Worm (Caenorhabditis elegans) whole organism, late embryonic: Measurements from ENCODE around the gene Y51B9A.7.

Experiments used
- C08G9.2 ChIP-seq: sonication (generic microtip); optimal IDR thresholded peaks from 2 replicates; lab custom pipeline; 2016; ENCODE audit warnings: mild to moderate bottlenecking, missing genetic modification characterization, moderate library complexity, missing compliant biosample characterization
- ama-1 ChIP-seq: fragments of 150-350 bp; optimal IDR thresholded peaks from 2 replicates; lab custom pipeline; 2014
- ceh-6 ChIP-seq: fragments of 200-800 bp; sonication (Bioruptor generic); optimal IDR thresholded peaks from 2 replicates; lab custom pipeline; 2018; ENCODE audit warnings: mild to moderate bottlenecking, missing genetic modification characterization, missing compliant biosample characterization
- gmeb-2 ChIP-seq: sonication (generic microtip); optimal IDR thresholded peaks from 2 replicates; lab custom pipeline; 2016; ENCODE audit warnings: missing genetic modification characterization, inconsistent platforms, missing compliant biosample characterization
- nhr-11 ChIP-seq: fragments of 150-350 bp; optimal IDR thresholded peaks from 2 replicates; lab custom pipeline; 2014; ENCODE audit warnings: missing biosample characterization, missing genetic modification characterization
- syd-9 ChIP-seq: sonication (generic microtip); optimal IDR thresholded peaks from 2 replicates; lab custom pipeline; 2016; ENCODE audit warnings: mild to moderate bottlenecking, missing genetic modification characterization, moderate library complexity, missing compliant biosample characterization
- tbx-2 ChIP-seq: sonication (generic microtip); optimal IDR thresholded peaks from 2 replicates; lab custom pipeline; 2016; ENCODE audit warnings: missing genetic modification characterization, missing compliant biosample characterization

- TF ChIP-seq ceh-6 (no peak), C08G9.2 (tag; lab: Kevin White, UChicago) (no peak), tbx-2 (no peak), gmeb-2 (tag; lab: Kevin White, UChicago) (no peak), nhr-11 (tag; lab: Kevin White, UChicago) (no peak), syd-9 (no peak), ama-1 (lab: Kevin White, UChicago) (no peak)
Measured at ce11 chrII:9362249-9362648, 37.6 kb upstream of the Y51B9A.7 start.
